Fruit fly (Drosophila melanogaster): ENCODE measurements around the gene CG5131.
A peak's percentile ranks its signal among the peaks of the same experiment; 100 is the strongest.

The CG5131 gene

DNA sequence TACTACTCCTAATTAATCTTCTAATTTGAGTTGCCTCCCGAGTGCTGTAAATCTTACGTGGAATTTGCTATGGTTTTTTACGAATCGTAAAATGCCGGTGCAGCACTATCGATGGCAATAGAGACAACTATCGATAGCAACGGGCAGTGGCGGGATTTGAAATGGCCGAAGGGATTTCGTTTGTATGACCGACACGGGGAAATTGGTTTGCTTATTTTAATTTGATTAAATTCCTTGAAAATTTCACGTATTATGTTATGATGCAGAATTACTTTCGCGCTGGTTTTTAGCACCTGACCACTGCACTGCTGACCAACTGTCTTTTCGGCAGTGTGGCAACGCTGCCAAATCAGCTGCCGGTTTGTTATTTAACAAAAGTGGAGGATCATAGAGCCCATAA, at the start of gene CG5131, which contains the start of gene GCS2beta (continued):
- TF ChIP-seq pan (optimal IDR thresholded peaks at IDR 0.05) (no peak), pan (GFP tag; optimal IDR thresholded peaks at IDR 0.05 in 1 of 2, IDR thresholded peaks at IDR 0.05 in 1 of 2) (peak in 1 of 2 experiments; percentile 95), ind (GFP tag; optimal IDR thresholded peaks at IDR 0.05) (peak; percentile 97), Sox100B (GFP tag; optimal IDR thresholded peaks at IDR 0.05) (peak; percentile 77), CG12219 (GFP tag; optimal IDR thresholded peaks at IDR 0.05) (peak; percentile 81), pzg (GFP tag; optimal IDR thresholded peaks at IDR 0.05) (peak; percentile 82), E2f1 (GFP tag; IDR thresholded peaks at IDR 0.05) (peak; percentile 91), Asciz (GFP tag; optimal IDR thresholded peaks at IDR 0.05) (peak; percentile 70), HLH4C (GFP tag; IDR thresholded peaks at IDR 0.05; ENCODE audit: partially characterized antibody) (peak; percentile 88), Side (GFP tag; optimal IDR thresholded peaks at IDR 0.05) (peak; percentile 97), CG30403 (GFP tag; optimal IDR thresholded peaks at IDR 0.05) (peak; percentile 96), PHDP (tag; optimal IDR thresholded peaks at IDR 0.05) (peak; percentile 92), sc (optimal IDR thresholded peaks at IDR 0.05) (no peak), sc (GFP tag; optimal IDR thresholded peaks at IDR 0.05) (peak; percentile 72), trem (tag; optimal IDR thresholded peaks at IDR 0.05) (peak; percentile 90), Hey (tag; optimal IDR thresholded peaks at IDR 0.05) (peak; percentile 60), CG1529 (GFP tag; optimal IDR thresholded peaks at IDR 0.05) (peak; percentile 77), CG18011 (GFP tag; optimal IDR thresholded peaks at IDR 0.05) (peak; percentile 88), CG18599 (GFP tag; optimal IDR thresholded peaks at IDR 0.05) (peak; percentile 92), hb (GFP tag; IDR thresholded peaks at IDR 0.05; ENCODE audit: partially characterized antibody) (peak; percentile 91), Six4 (GFP tag; optimal IDR thresholded peaks at IDR 0.05) (peak; percentile 90), caup (GFP tag; optimal IDR thresholded peaks at IDR 0.05; ENCODE audit: severe bottlenecking) (peak; percentile 90), az2 (GFP tag; optimal IDR thresholded peaks at IDR 0.05) (peak; percentile 93), slp2 (GFP tag; optimal IDR thresholded peaks at IDR 0.05) (peak; percentile 94), CG15479 (GFP tag; optimal IDR thresholded peaks at IDR 0.05) (no peak), Oli (tag; optimal IDR thresholded peaks at IDR 0.05) (peak; percentile 85), CG11504 (tag; optimal IDR thresholded peaks at IDR 0.05) (peak; percentile 85), CG4617 (GFP tag; optimal IDR thresholded peaks at IDR 0.05; ENCODE audit: borderline replicate concordance) (peak; percentile 98), CG31224 (GFP tag; IDR thresholded peaks at IDR 0.05) (peak; percentile 87), jing (GFP tag; optimal IDR thresholded peaks at IDR 0.05) (peak; percentile 87), Bteb2 (GFP tag; optimal IDR thresholded peaks at IDR 0.05) (peak; percentile 95), Elba2 (GFP tag; optimal IDR thresholded peaks at IDR 0.05) (peak; percentile 72), tin (GFP tag; optimal IDR thresholded peaks at IDR 0.05) (peak; percentile 95), lmd (GFP tag; IDR thresholded peaks at IDR 0.05) (peak; percentile 95), CG8281 (tag; optimal IDR thresholded peaks at IDR 0.05) (peak; percentile 57), CG17385 (GFP tag; optimal IDR thresholded peaks at IDR 0.05) (peak; percentile 78), Optix (GFP tag; IDR thresholded peaks at IDR 0.05) (peak; percentile 94), Kr (GFP tag; optimal IDR thresholded peaks at IDR 0.05) (no peak), abd-A (tag; optimal IDR thresholded peaks at IDR 0.05) (no peak), ato (GFP tag; IDR thresholded peaks at IDR 0.05; ENCODE audit: partially characterized antibody) (peak; percentile 75), Sin3A (optimal IDR thresholded peaks at IDR 0.05) (peak; percentile 98), CG12744 (GFP tag; optimal IDR thresholded peaks at IDR 0.05) (peak; percentile 75), ham (GFP tag; IDR thresholded peaks at IDR 0.05) (peak; percentile 87), Mrtf (GFP tag; IDR thresholded peaks at IDR 0.05) (peak; percentile 85), CG11723 (GFP tag; optimal IDR thresholded peaks at IDR 0.05) (peak; percentile 79), CG1233 (GFP tag; optimal IDR thresholded peaks at IDR 0.05) (peak; percentile 88), CG14860 (GFP tag; IDR thresholded peaks at IDR 0.05; ENCODE audit: partially characterized antibody) (peak; percentile 88), CG13424 (tag; optimal IDR thresholded peaks at IDR 0.05) (peak; percentile 91), stc (GFP tag; IDR thresholded peaks at IDR 0.05) (peak; percentile 85), eve (GFP tag; optimal IDR thresholded peaks at IDR 0.05) (no peak), NFAT (GFP tag; IDR thresholded peaks at IDR 0.05) (peak; percentile 95)
